Worm (Caenorhabditis elegans) whole organism, midembryonic: ENCODE results near the gene faah-4.

Experiments
- T22C8.4 ChIP-seq: fragments of 200-800 bp; sonication (Bioruptor generic); IDR thresholded peaks from 2 replicates; pipeline ENCODE4 v1.3.6; 2022; ENCODE audit warnings: missing genetic modification characterization, missing compliant biosample characterization
- cog-1 ChIP-seq: sonication (generic microtip); optimal IDR thresholded peaks from 2 replicates; lab custom pipeline; 2016; ENCODE audit warnings: missing genetic modification characterization, missing compliant biosample characterization
- flt-1 ChIP-seq: fragments of 200-800 bp; sonication (Bioruptor generic); IDR thresholded peaks from 2 replicates; pipeline ENCODE4 v1.3.6; 2022; ENCODE audit warnings: missing genetic modification characterization, missing compliant biosample characterization
- klf-2 ChIP-seq: fragments of 200-800 bp; sonication (Bioruptor generic); conservative IDR thresholded peaks from 2 replicates; pipeline ENCODE4 v1.3.6; 2022; ENCODE audit warnings: missing genetic modification reagents, missing genetic modification characterization, missing compliant biosample characterization
- med-1 ChIP-seq: sonication (generic microtip); optimal IDR thresholded peaks from 2 replicates; lab custom pipeline; 2017; ENCODE audit warnings: missing genetic modification characterization, mild to moderate bottlenecking, missing compliant biosample characterization, antibody characterized with exemption, missing genetic modification reagents; ENCODE audit not compliant: insufficient read depth
- ref-1 ChIP-seq: fragments of 200-800 bp; sonication (Bioruptor generic); conservative IDR thresholded peaks from 2 replicates; pipeline ENCODE4 v1.3.6; 2022; ENCODE audit warnings: missing genetic modification reagents, missing genetic modification characterization, missing compliant biosample characterization
- tab-1 ChIP-seq: fragments of 200-800 bp; sonication (Bioruptor generic); IDR thresholded peaks from 2 replicates; pipeline ENCODE4 v1.3.6; 2022; ENCODE audit warnings: missing genetic modification characterization, missing compliant biosample characterization
- ztf-23 ChIP-seq: fragments of 200-800 bp; sonication (Bioruptor generic); IDR thresholded peaks from 2 replicates; pipeline ENCODE4 v1.3.6; 2022; ENCODE audit warnings: missing genetic modification reagents, missing genetic modification characterization, missing compliant biosample characterization
- ztf-29 ChIP-seq: fragments of 200-800 bp; sonication (Bioruptor generic); IDR thresholded peaks from 2 replicates; pipeline ENCODE4 v1.3.6; 2022; ENCODE audit warnings: missing genetic modification reagents, missing genetic modification characterization, missing compliant biosample characterization

Gene faah-4

ce11 chrIII:11937911-11938310 is 28.2 kb upstream of the faah-4 start:
- TF ChIP-seq cog-1 (tag; lab: Kevin White, UChicago), result no peak
- no peak for TF ChIP-seq med-1 (GFP tag; lab: Kevin White, UChicago)
- no peak for TF ChIP-seq klf-2
- no peak for TF ChIP-seq T22C8.4
- no peak for TF ChIP-seq flt-1
- no peak for TF ChIP-seq ztf-23 (GFP tag; lab: Robert Waterston, UW)
- no peak for TF ChIP-seq tab-1 (GFP tag; lab: Robert Waterston, UW)
- no peak for TF ChIP-seq ztf-29
- no peak for TF ChIP-seq ref-1 (GFP tag; lab: Robert Waterston, UW)

ce11 chrIII:11936668-11937276 is 27.1 kb upstream of the faah-4 start:
- TF ChIP-seq klf-2 (peak; percentile 15; the same call in 1 of the 2 replicates), med-1 (GFP tag; lab: Kevin White, UChicago) (no peak)

ce11 chrIII:11935948-11936280 is 26.2 kb upstream of the faah-4 start:
- TF ChIP-seq ztf-29, result no peak
- no peak for TF ChIP-seq med-1 (GFP tag; lab: Kevin White, UChicago)
- peak; percentile 51; the same call in 1 of the 2 replicates for TF ChIP-seq flt-1
- TF ChIP-seq T22C8.4, result no peak
- TF ChIP-seq ref-1 (GFP tag; lab: Robert Waterston, UW), result no peak
- TF ChIP-seq ztf-23 (GFP tag; lab: Robert Waterston, UW), result no peak

- no peak for TF ChIP-seq flt-1
- TF ChIP-seq cog-1 (tag; lab: Kevin White, UChicago), result no peak
- TF ChIP-seq ref-1 (GFP tag; lab: Robert Waterston, UW), result no peak
- TF ChIP-seq T22C8.4, result no peak
These were observed 25.6 kb upstream of the faah-4 start for ce11 chrIII:11935032-11935947.

ce11 chrIII:11933539-11933938 is 23.9 kb upstream of the faah-4 start, which contains the start of gene dolk-1:
dolk-1 (minus strand) TSS chrIII:11933639.
- TF ChIP-seq cog-1 (tag; lab: Kevin White, UChicago), result no peak
- TF ChIP-seq flt-1, result 0 out of 2 replicates have a peak, but pooled peaks have one; percentile 38

ce11 chrIII:11931960-11932359 is 22.3 kb upstream of the faah-4 start:
- TF ChIP-seq ztf-23 (GFP tag; lab: Robert Waterston, UW) (no peak), cog-1 (tag; lab: Kevin White, UChicago) (no peak), ztf-29 (no peak), tab-1 (GFP tag; lab: Robert Waterston, UW) (no peak), klf-2 (peak; percentile 52; the same call in 1 of the 2 replicates), med-1 (GFP tag; lab: Kevin White, UChicago) (no peak), ref-1 (GFP tag; lab: Robert Waterston, UW) (peak; percentile 42; the same call in 1 of the 2 replicates), T22C8.4 (no peak), flt-1 (no peak)

ce11 chrIII:11930899-11931298 is 21.2 kb upstream of the faah-4 start:
- TF ChIP-seq klf-2 (no peak), tab-1 (GFP tag; lab: Robert Waterston, UW) (no peak), ztf-23 (GFP tag; lab: Robert Waterston, UW) (no peak), med-1 (GFP tag; lab: Kevin White, UChicago) (no peak), ref-1 (GFP tag; lab: Robert Waterston, UW) (no peak), T22C8.4 (no peak), ztf-29 (no peak)

ce11 chrIII:11923586-11923985 is 13.9 kb upstream of the faah-4 start, which contains the start of gene nft-1:
nft-1 (plus strand) TSS chrIII:11923886.
- TF ChIP-seq ztf-29 (no peak), ref-1 (GFP tag; lab: Robert Waterston, UW) (no peak), flt-1 (no peak), klf-2 (no peak), med-1 (GFP tag; lab: Kevin White, UChicago) (no peak), tab-1 (GFP tag; lab: Robert Waterston, UW) (no peak), T22C8.4 (no peak), cog-1 (tag; lab: Kevin White, UChicago) (no peak), ztf-23 (GFP tag; lab: Robert Waterston, UW) (no peak)

ce11 chrIII:11921658-11922098 is 12.0 kb upstream of the faah-4 start, which contains the start of gene Y56A3A.22:
Y56A3A.22 (plus strand) TSS chrIII:11921692.
- TF ChIP-seq flt-1, result 0 out of 2 replicates have a peak, but pooled peaks have one; percentile 34
- no peak for TF ChIP-seq klf-2

- TF ChIP-seq ztf-29 (no peak), med-1 (GFP tag; lab: Kevin White, UChicago) (no peak), tab-1 (GFP tag; lab: Robert Waterston, UW) (no peak), T22C8.4 (0 out of 2 replicates have a peak, but pooled peaks have one; percentile 15), flt-1 (no peak)
These were observed 10.6 kb upstream of the faah-4 start, which contains the start of the genes ccf-1 and trap-4 for ce11 chrIII:11920187-11920785. ccf-1 (minus strand) TSS chrIII:11920237. trap-4 (plus strand) TSS chrIII:11920735.
